Worm (Caenorhabditis elegans): ENCODE results near the gene col-43.

Gene col-43

ce11 chrV:8013901-8014388 is 36.8 kb downstream of the col-43 start, which contains the start of gene Y97E10AR.6:
TSS of gene Y97E10AR.6 (minus strand) at chrV:8013951.
- TF ChIP-seq F52B5.7 (tag; optimal IDR thresholded peaks at IDR 0.05) (no peak), attf-3 (GFP tag; conservative IDR thresholded peaks at IDR 0.05) (no peak), ztf-3 (GFP tag; optimal IDR thresholded peaks at IDR 0.05) (no peak), ztf-28 (GFP tag; IDR thresholded peaks at IDR 0.05) (no peak), athp-1 (tag; optimal IDR thresholded peaks at IDR 0.05) (no peak), snpc-1.3 (tag; optimal IDR thresholded peaks at IDR 0.05; ENCODE audit: insufficient read depth) (no peak), Y53F4B.3 (GFP tag; IDR thresholded peaks at IDR 0.05) (no peak), B0019.2 (GFP tag; conservative IDR thresholded peaks at IDR 0.05) (no peak), F57C9.4 (tag; optimal IDR thresholded peaks at IDR 0.05) (no peak), K11D2.4 (GFP tag; IDR thresholded peaks at IDR 0.05) (no peak), unc-130 (GFP tag; optimal IDR thresholded peaks at IDR 0.05) (no peak), lin-35 (GFP tag; optimal IDR thresholded peaks at IDR 0.05) (no peak), snpc-4 (GFP tag; optimal IDR thresholded peaks at IDR 0.05) (no peak), snpc-4 (tag; optimal IDR thresholded peaks at IDR 0.05) (peak in 1 of 4 experiments; percentile 39), ztf-25 (GFP tag; IDR thresholded peaks at IDR 0.05) (no peak), tbp1 (GFP tag; optimal IDR thresholded peaks at IDR 0.05) (no peak), B0261.1 (tag; optimal IDR thresholded peaks at IDR 0.05) (no peak), F10E7.11 (tag; optimal IDR thresholded peaks at IDR 0.05) (no peak), mcd-1 (GFP tag; IDR thresholded peaks at IDR 0.05) (peak; percentile 61), F57A8.1 (GFP tag; optimal IDR thresholded peaks at IDR 0.05) (no peak), T26A5.8 (tag; optimal IDR thresholded peaks at IDR 0.05) (no peak), K12H6.12 (tag; optimal IDR thresholded peaks at IDR 0.05) (no peak), efl-1 (GFP tag; optimal IDR thresholded peaks at IDR 0.05) (no peak), cebp-1 (GFP tag; IDR thresholded peaks at IDR 0.05) (no peak), cebp-1 (tag; optimal IDR thresholded peaks at IDR 0.05) (peak; percentile 9), ceh-91 (GFP tag; IDR thresholded peaks at IDR 0.05) (no peak), attf-5 (GFP tag; optimal IDR thresholded peaks at IDR 0.05) (peak; percentile 34), F33H1.4 (GFP tag; IDR thresholded peaks at IDR 0.05) (no peak), let-607 (tag; optimal IDR thresholded peaks at IDR 0.05) (no peak), tbx-9 (tag; optimal IDR thresholded peaks at IDR 0.05; ENCODE audit: borderline replicate concordance) (no peak), F37B4.10 (GFP tag; IDR thresholded peaks at IDR 0.05) (no peak), nhr-80 (tag; optimal IDR thresholded peaks at IDR 0.05) (peak; percentile 38), chd-7 (tag; optimal IDR thresholded peaks at IDR 0.05) (no peak), D2030.7 (GFP tag; IDR thresholded peaks at IDR 0.05) (no peak), F39B2.1 (GFP tag; IDR thresholded peaks at IDR 0.05) (no peak), ceh-27 (GFP tag; optimal IDR thresholded peaks at IDR 0.05) (no peak), hmg-20 (GFP tag; IDR thresholded peaks at IDR 0.05) (no peak)

ce11 chrV:8012032-8012431 is 38.7 kb downstream of the col-43 start, which contains the start of gene rpb-9:
TSS of gene rpb-9 (minus strand) at chrV:8012345.
- TF ChIP-seq snpc-1.1 (tag; optimal IDR thresholded peaks at IDR 0.05; ENCODE audit: insufficient read depth) (peak; percentile 10), tbx-9 (tag; optimal IDR thresholded peaks at IDR 0.05; ENCODE audit: borderline replicate concordance) (no peak), hsf-1 (GFP tag; IDR thresholded peaks at IDR 0.05) (0 out of 2 replicates have a peak, but pooled peaks have one; percentile 30), nfyb-1 (GFP tag; IDR thresholded peaks at IDR 0.05) (0 out of 2 replicates have a peak, but pooled peaks have one; percentile 16), hmg-1.2 (GFP tag; IDR thresholded peaks at IDR 0.05) (peak; percentile 24; the same call in 1 of the 2 replicates), madf-6 (GFP tag; IDR thresholded peaks at IDR 0.05) (no peak), Y95B8A.8 (GFP tag; IDR thresholded peaks at IDR 0.05) (no peak), B0336.3 (GFP tag; IDR thresholded peaks at IDR 0.05) (peak; percentile 27; the same call in 1 of the 2 replicates), ekl-4 (GFP tag; IDR thresholded peaks at IDR 0.05) (no peak), F49E8.2 (tag; optimal IDR thresholded peaks at IDR 0.05; ENCODE audit: insufficient read depth) (peak; percentile 30), repo-1 (tag; optimal IDR thresholded peaks at IDR 0.05) (no peak), ztf-28 (GFP tag; IDR thresholded peaks at IDR 0.05) (no peak), ama-1 (optimal IDR thresholded peaks at IDR 0.05) (peak; percentile 17), ama-1 (GFP tag; optimal IDR thresholded peaks at IDR 0.05) (no peak), snpc-4 (GFP tag; optimal IDR thresholded peaks at IDR 0.05) (no peak), snpc-4 (tag; optimal IDR thresholded peaks at IDR 0.05) (peak in 1 of 4 experiments; percentile 35), unc-62 (GFP tag; optimal IDR thresholded peaks at IDR 0.05) (no peak)
